Worm (Caenorhabditis elegans) whole organism, L3 larva: ENCODE results near the gene hum-4.

Experiments used
- ama-1 ChIP-seq: fragments of 150-350 bp; optimal IDR thresholded peaks from 2 replicates; lab custom pipeline; 2018
- elt-3 ChIP-seq, 3 experiments: fragments of 150-350 bp in 1 of 3; sonication (generic microtip) in 2 of 3; optimal IDR thresholded peaks; 2 replicates in 2 of 3; 4 replicates in 1 of 3; lab custom pipeline; 2014 to 2017; ENCODE audit warnings: missing biosample characterization in 3 of 3, missing genetic modification characterization in 3 of 3
- unc-62 ChIP-seq: fragments of 150-350 bp; sonication (generic microtip); optimal IDR thresholded peaks from 4 replicates; lab custom pipeline; 2014; ENCODE audit warnings: missing biosample characterization, missing genetic modification reagents, missing genetic modification characterization

- TF ChIP-seq unc-62 (GFP tag; lab: Kevin White, UChicago) (no peak), elt-3 (tag; optimal IDR thresholded peaks at IDR 0.05; lab: Kevin White, UChicago) (no peak), ama-1 (lab: Kevin White, UChicago) (no peak)
These were observed 14.7 kb downstream of the hum-4 start, which contains the start of gene F46C3.2 for ce11 chrX:11418667-11419066.
